Fruit fly (Drosophila melanogaster) whole organism, prepupa: ENCODE results near the gene TTLL6B.
A peak's percentile ranks its signal among the peaks of the same experiment; 100 is the strongest.

Source experiments
- CG10631 ChIP-seq: fragments of 200-800 bp; sonication (Bioruptor generic); optimal IDR thresholded peaks from 2 replicates; lab custom pipeline; 2016; ENCODE audit warnings: missing biosample characterization, missing genetic modification characterization
- CG11762 ChIP-seq: fragments of 200-800 bp; sonication (Bioruptor generic); optimal IDR thresholded peaks from 3 replicates; lab custom pipeline; 2016; ENCODE audit warnings: missing biosample characterization, missing genetic modification characterization; ENCODE audit not compliant: insufficient read depth
- CG11902 ChIP-seq: fragments of 200-800 bp; sonication (Bioruptor generic); optimal IDR thresholded peaks from 3 replicates; lab custom pipeline; 2016; ENCODE audit warnings: missing biosample characterization, missing genetic modification characterization
- CG15336 ChIP-seq: fragments of 200-800 bp; sonication (Bioruptor generic); IDR thresholded peaks from 2 replicates; pipeline ENCODE4 v1.3.6; 2022; ENCODE audit warnings: missing biosample characterization, missing genetic modification characterization
- CG1621 ChIP-seq: fragments of 200-800 bp; sonication (Bioruptor generic); optimal IDR thresholded peaks from 3 replicates; lab custom pipeline; 2018; ENCODE audit warnings: missing biosample characterization, mild to moderate bottlenecking, missing genetic modification characterization
- CG16779 ChIP-seq: fragments of 200-800 bp; sonication (Bioruptor generic); optimal IDR thresholded peaks from 3 replicates; lab custom pipeline; 2017; ENCODE audit warnings: missing biosample characterization, mild to moderate bottlenecking, missing genetic modification characterization
- CG3032 ChIP-seq: fragments of 200-800 bp; optimal IDR thresholded peaks from 2 replicates; lab custom pipeline; 2019; ENCODE audit warnings: missing biosample characterization, mild to moderate bottlenecking, missing genetic modification characterization, moderate library complexity
- CG31627 ChIP-seq: fragments of 200-800 bp; sonication (Bioruptor generic); optimal IDR thresholded peaks from 3 replicates; lab custom pipeline; 2016; ENCODE audit warnings: missing biosample characterization, missing genetic modification characterization
- CG32006 ChIP-seq: fragments of 200-800 bp; sonication (Bioruptor generic); optimal IDR thresholded peaks from 3 replicates; lab custom pipeline; 2017; ENCODE audit warnings: missing biosample characterization, mild to moderate bottlenecking, missing genetic modification characterization
- CG34406 ChIP-seq: fragments of 200-800 bp; sonication (Bioruptor generic); optimal IDR thresholded peaks from 3 replicates; lab custom pipeline; 2016; ENCODE audit warnings: missing biosample characterization, missing genetic modification characterization
- CG6276 ChIP-seq: fragments of 200-800 bp; sonication (Bioruptor generic); optimal IDR thresholded peaks from 2 replicates; lab custom pipeline; 2017; ENCODE audit warnings: missing biosample characterization, mild to moderate bottlenecking, missing genetic modification characterization
- CG6792 ChIP-seq: fragments of 200-800 bp; sonication (Bioruptor generic); optimal IDR thresholded peaks from 3 replicates; lab custom pipeline; 2016; ENCODE audit warnings: missing biosample characterization, missing genetic modification characterization
- CG6808 ChIP-seq: fragments of 200-800 bp; sonication (Bioruptor generic); optimal IDR thresholded peaks from 3 replicates; lab custom pipeline; 2017; ENCODE audit warnings: missing biosample characterization, missing genetic modification characterization, mild to moderate bottlenecking, moderate library complexity, missing genetic modification reagents
- CG6854 ChIP-seq: fragments of 200-800 bp; sonication (Bioruptor generic); optimal IDR thresholded peaks from 2 replicates; lab custom pipeline; 2017; ENCODE audit warnings: missing biosample characterization, mild to moderate bottlenecking, missing genetic modification characterization
- CG8119 ChIP-seq: fragments of 200-800 bp; sonication (Bioruptor generic); IDR thresholded peaks from 3 replicates; pipeline ENCODE4 v1.3.6; 2022; ENCODE audit warnings: missing biosample characterization, missing genetic modification characterization
- CG8319 ChIP-seq: fragments of 200-800 bp; sonication (Bioruptor generic); optimal IDR thresholded peaks from 3 replicates; lab custom pipeline; 2016; ENCODE audit warnings: missing biosample characterization, missing genetic modification characterization
- CG8632 ChIP-seq: fragments of 200-800 bp; sonication (Bioruptor generic); optimal IDR thresholded peaks from 3 replicates; lab custom pipeline; 2016; ENCODE audit warnings: missing biosample characterization, missing genetic modification characterization
- CG9139 ChIP-seq: fragments of 200-800 bp; sonication (Bioruptor generic); optimal IDR thresholded peaks from 3 replicates; lab custom pipeline; 2017; ENCODE audit warnings: missing biosample characterization, mild to moderate bottlenecking, missing genetic modification characterization
- Eip75B ChIP-seq: fragments of 200-800 bp; sonication (Bioruptor generic); optimal IDR thresholded peaks from 3 replicates; lab custom pipeline; 2016; ENCODE audit warnings: missing biosample characterization, missing genetic modification characterization
- Eip78C ChIP-seq: fragments of 200-800 bp; sonication (Bioruptor generic); peaks from one replicate; lab custom pipeline; 2016; ENCODE audit warnings: missing biosample characterization, missing genetic modification characterization
- Eip93F ChIP-seq: fragments of 200-800 bp; sonication (Bioruptor generic); optimal IDR thresholded peaks from 2 replicates; lab custom pipeline; 2016; ENCODE audit warnings: missing biosample characterization, mild to moderate bottlenecking, missing genetic modification characterization
- Gug ChIP-seq: fragments of 200-800 bp; sonication (Bioruptor generic); IDR thresholded peaks from 2 replicates; pipeline ENCODE4 v1.3.6; 2022; ENCODE audit warnings: missing biosample characterization, missing genetic modification characterization
- Hr38 ChIP-seq: sonication (Bioruptor generic); optimal IDR thresholded peaks from 2 replicates; lab custom pipeline; 2016; ENCODE audit warnings: missing biosample characterization, missing genetic modification characterization
- Hr39 ChIP-seq: fragments of 200-800 bp; sonication (Bioruptor generic); optimal IDR thresholded peaks from 2 replicates; lab custom pipeline; 2016; ENCODE audit warnings: missing biosample characterization, missing genetic modification characterization
- Met ChIP-seq: fragments of 200-800 bp; sonication (Bioruptor generic); optimal IDR thresholded peaks from 3 replicates; lab custom pipeline; 2016; ENCODE audit warnings: missing biosample characterization, missing genetic modification characterization
- OdsH ChIP-seq: fragments of 200-800 bp; sonication (Bioruptor generic); optimal IDR thresholded peaks from 3 replicates; lab custom pipeline; 2016; ENCODE audit warnings: missing biosample characterization, missing genetic modification characterization
- Smox ChIP-seq: fragments of 200-800 bp; sonication (Bioruptor generic); optimal IDR thresholded peaks from 3 replicates; lab custom pipeline; 2016; ENCODE audit warnings: missing biosample characterization, missing genetic modification characterization
- Sox102F ChIP-seq: fragments of 200-800 bp; sonication (Bioruptor generic); optimal IDR thresholded peaks from 2 replicates; lab custom pipeline; 2016; ENCODE audit warnings: missing biosample characterization, mild to moderate bottlenecking, missing genetic modification characterization
- Sox14 ChIP-seq: fragments of 200-800 bp; sonication (Bioruptor generic); optimal IDR thresholded peaks from 3 replicates; lab custom pipeline; 2016; ENCODE audit warnings: missing biosample characterization, missing genetic modification characterization
- Sox15 ChIP-seq: fragments of 200-800 bp; sonication (Bioruptor generic); optimal IDR thresholded peaks from 3 replicates; lab custom pipeline; 2016; ENCODE audit warnings: missing biosample characterization, missing genetic modification characterization
- achi ChIP-seq: fragments of 200-800 bp; sonication (Bioruptor generic); optimal IDR thresholded peaks from 3 replicates; lab custom pipeline; 2016; ENCODE audit warnings: missing biosample characterization, missing genetic modification characterization
- acj6 ChIP-seq: fragments of 200-800 bp; sonication (Bioruptor generic); optimal IDR thresholded peaks from 3 replicates; lab custom pipeline; 2016; ENCODE audit warnings: missing biosample characterization, missing genetic modification characterization
- cyc ChIP-seq: fragments of 200-800 bp; sonication (Bioruptor generic); optimal IDR thresholded peaks from 3 replicates; lab custom pipeline; 2016; ENCODE audit warnings: missing biosample characterization, missing genetic modification characterization
- dsx ChIP-seq: fragments of 200-800 bp; optimal IDR thresholded peaks from 3 replicates; lab custom pipeline; 2019; ENCODE audit warnings: missing biosample characterization, mild to moderate bottlenecking, missing genetic modification characterization, moderate library complexity; ENCODE audit not compliant: poor library complexity, severe bottlenecking
- fd59A ChIP-seq: fragments of 200-800 bp; sonication (Bioruptor generic); optimal IDR thresholded peaks from 2 replicates; lab custom pipeline; 2017; ENCODE audit warnings: missing biosample characterization, mild to moderate bottlenecking, missing genetic modification characterization, missing genetic modification reagents
- fd85E ChIP-seq: fragments of 200-800 bp; sonication (Bioruptor generic); optimal IDR thresholded peaks from 3 replicates; lab custom pipeline; 2016; ENCODE audit warnings: missing biosample characterization, missing genetic modification characterization
- fkh ChIP-seq: fragments of 200-800 bp; sonication (Bioruptor generic); optimal IDR thresholded peaks from 3 replicates; lab custom pipeline; 2017; ENCODE audit warnings: missing biosample characterization, mild to moderate bottlenecking, missing genetic modification characterization, moderate library complexity
- lz ChIP-seq: fragments of 200-800 bp; sonication (Bioruptor generic); optimal IDR thresholded peaks from 3 replicates; lab custom pipeline; 2016; ENCODE audit warnings: missing biosample characterization, missing genetic modification characterization
- net ChIP-seq: fragments of 200-800 bp; sonication (Bioruptor generic); optimal IDR thresholded peaks from 3 replicates; lab custom pipeline; 2016; ENCODE audit warnings: missing biosample characterization, missing genetic modification characterization
- pdm3 ChIP-seq: fragments of 200-800 bp; sonication (Bioruptor generic); optimal IDR thresholded peaks from 3 replicates; lab custom pipeline; 2016; ENCODE audit warnings: missing biosample characterization, missing genetic modification characterization
- salr ChIP-seq, 2 experiments: fragments of 200-800 bp; sonication (Bioruptor generic); optimal IDR thresholded peaks; 3 replicates each; lab custom pipeline; 2016 to 2018; ENCODE audit warnings: missing biosample characterization in 2 of 2, missing genetic modification characterization in 2 of 2, mild to moderate bottlenecking in 1 of 2
- spab ChIP-seq: fragments of 200-800 bp; sonication (Bioruptor generic); optimal IDR thresholded peaks from 2 replicates; lab custom pipeline; 2017; ENCODE audit warnings: missing biosample characterization, mild to moderate bottlenecking, missing genetic modification characterization, missing genetic modification reagents
- ss ChIP-seq, 2 experiments: fragments of 200-800 bp; sonication (Bioruptor generic); optimal IDR thresholded peaks; 2 replicates in 1 of 2; 3 replicates in 1 of 2; lab custom pipeline; 2017 to 2018; ENCODE audit warnings: mild to moderate bottlenecking in 2 of 2, missing biosample characterization in 2 of 2, missing genetic modification characterization in 2 of 2, moderate library complexity in 1 of 2
- svp ChIP-seq: fragments of 200-800 bp; sonication (Bioruptor generic); peaks from one replicate; lab custom pipeline; 2016; ENCODE audit warnings: missing biosample characterization, missing genetic modification characterization
- topi ChIP-seq: fragments of 200-800 bp; sonication (Bioruptor generic); optimal IDR thresholded peaks from 3 replicates; lab custom pipeline; 2016; ENCODE audit warnings: missing biosample characterization, missing genetic modification characterization
- vri ChIP-seq: fragments of 200-800 bp; sonication (Bioruptor generic); optimal IDR thresholded peaks from 3 replicates; lab custom pipeline; 2016; ENCODE audit warnings: missing biosample characterization, mild to moderate bottlenecking, missing genetic modification characterization

TTLL6B gene

dm6 chr3R:27229368-27229767 lies 21.4 kb downstream of the TTLL6B start, which contains the start of gene CG42814:
CG42814 (minus strand) TSS chr3R:27229468.
- TF ChIP-seq CG8319 (GFP tag; lab: Kevin White, UChicago), result no peak
- no peak for TF ChIP-seq pdm3
- no peak for TF ChIP-seq CG16779 (tag; lab: Kevin White, UChicago)
- TF ChIP-seq CG8632 (GFP tag; lab: Kevin White, UChicago), result no peak
- TF ChIP-seq CG8119 (GFP tag; lab: Robert Waterston, UW), result no peak
- no peak for TF ChIP-seq CG9139 (GFP tag; lab: Kevin White, UChicago)
- TF ChIP-seq CG6276 (GFP tag; lab: Kevin White, UChicago), result no peak
- no peak for TF ChIP-seq Eip78C (GFP tag; lab: Kevin White, UChicago)
- no peak for TF ChIP-seq lz (GFP tag; lab: Kevin White, UChicago)
- no peak for TF ChIP-seq fkh (GFP tag; lab: Kevin White, UChicago)

dm6 chr3R:27228342-27228741 lies 22.5 kb downstream of the TTLL6B start, which contains the start of gene CG42813:
CG42813 (minus strand) TSS chr3R:27228561.
- no peak for TF ChIP-seq ss (GFP tag; optimal IDR thresholded peaks at IDR 0.05; lab: Kevin White, UChicago)
- peak; percentile 32 for TF ChIP-seq CG1621 (tag; lab: Kevin White, UChicago)

- TF ChIP-seq Eip75B, result no peak
- TF ChIP-seq salr (GFP tag; optimal IDR thresholded peaks at IDR 0.05; lab: Kevin White, UChicago), result no peak
- no peak for TF ChIP-seq spab (GFP tag; lab: Kevin White, UChicago)
- TF ChIP-seq Smox (GFP tag; lab: Kevin White, UChicago), result no peak
- no peak for TF ChIP-seq lz (GFP tag; lab: Kevin White, UChicago)
- TF ChIP-seq CG9139 (GFP tag; lab: Kevin White, UChicago), result no peak
- TF ChIP-seq fd85E (GFP tag; lab: Kevin White, UChicago), result no peak
- no peak for TF ChIP-seq CG11762
- TF ChIP-seq pdm3, result no peak
- TF ChIP-seq fd59A (GFP tag; lab: Kevin White, UChicago), result no peak
- no peak for TF ChIP-seq topi (GFP tag; lab: Kevin White, UChicago)
- TF ChIP-seq svp (GFP tag; lab: Kevin White, UChicago), result peak; percentile 56
- no peak for TF ChIP-seq CG34406 (GFP tag; lab: Kevin White, UChicago)
- TF ChIP-seq CG11902, result no peak
- peak in 1 of 2 experiments; percentile 100 for TF ChIP-seq ss (GFP tag; optimal IDR thresholded peaks at IDR 0.05; lab: Kevin White, UChicago)
- TF ChIP-seq Met (GFP tag; lab: Kevin White, UChicago), result no peak
- no peak for TF ChIP-seq Sox15 (GFP tag; lab: Kevin White, UChicago)
- TF ChIP-seq cyc (GFP tag; lab: Kevin White, UChicago), result no peak
- no peak for TF ChIP-seq CG15336 (GFP tag; lab: Robert Waterston, UW)
- no peak for TF ChIP-seq CG6808 (GFP tag; lab: Kevin White, UChicago)
- no peak for TF ChIP-seq CG31627 (GFP tag; lab: Kevin White, UChicago)
- TF ChIP-seq Sox14 (GFP tag; lab: Kevin White, UChicago), result no peak
- no peak for TF ChIP-seq CG8119 (GFP tag; lab: Robert Waterston, UW)
- no peak for TF ChIP-seq CG8632 (GFP tag; lab: Kevin White, UChicago)
- no peak for TF ChIP-seq acj6
- TF ChIP-seq dsx (GFP tag; lab: Kevin White, UChicago), result peak; percentile 14
- no peak for TF ChIP-seq CG8319 (GFP tag; lab: Kevin White, UChicago)
- TF ChIP-seq Eip78C (GFP tag; lab: Kevin White, UChicago), result peak; percentile 65
- no peak for TF ChIP-seq CG10631 (GFP tag; lab: Kevin White, UChicago)
- TF ChIP-seq CG3032, result no peak
- TF ChIP-seq OdsH (GFP tag; lab: Kevin White, UChicago), result no peak
- TF ChIP-seq Gug (GFP tag; lab: Robert Waterston, UW), result no peak
- TF ChIP-seq Hr39 (GFP tag; lab: Kevin White, UChicago), result no peak
- TF ChIP-seq Eip93F (GFP tag; lab: Kevin White, UChicago), result no peak
- TF ChIP-seq Sox102F, result no peak
- TF ChIP-seq fkh (GFP tag; lab: Kevin White, UChicago), result no peak
- no peak for TF ChIP-seq vri (GFP tag; lab: Kevin White, UChicago)
- no peak for TF ChIP-seq net (GFP tag; lab: Kevin White, UChicago)
- TF ChIP-seq CG6276 (GFP tag; lab: Kevin White, UChicago), result no peak
- TF ChIP-seq CG6854 (GFP tag; lab: Kevin White, UChicago), result peak; percentile 7
- no peak for TF ChIP-seq CG6792 (GFP tag; lab: Kevin White, UChicago)
- no peak for TF ChIP-seq Hr38 (GFP tag; lab: Kevin White, UChicago)
- no peak for TF ChIP-seq achi (GFP tag; lab: Kevin White, UChicago)
- TF ChIP-seq CG32006 (GFP tag; lab: Kevin White, UChicago), result no peak
These were observed 24.6 kb downstream of the TTLL6B start for dm6 chr3R:27226080-27226648.
